Worm (Caenorhabditis elegans) whole organism, late embryonic: ENCODE measurements around the gene ndub-3.

Experiments
- C38D4.7 ChIP-seq: fragments of 200-800 bp; sonication (Bioruptor generic); optimal IDR thresholded peaks from 2 replicates; lab custom pipeline; 2018; ENCODE audit warnings: mild to moderate bottlenecking, missing genetic modification characterization, moderate library complexity, missing compliant biosample characterization
- F13H6.1 ChIP-seq: sonication (generic microtip); optimal IDR thresholded peaks from 2 replicates; lab custom pipeline; 2016; ENCODE audit warnings: missing genetic modification characterization, missing compliant biosample characterization
- ahr-1 ChIP-seq: sonication (generic microtip); optimal IDR thresholded peaks from 2 replicates; lab custom pipeline; 2016; ENCODE audit warnings: missing genetic modification characterization, missing compliant biosample characterization
- ceh-14 ChIP-seq: sonication (generic microtip); optimal IDR thresholded peaks from 2 replicates; lab custom pipeline; 2016; ENCODE audit warnings: missing genotype, missing genetic modification characterization, missing compliant biosample characterization
- ceh-19 ChIP-seq: fragments of 200-800 bp; sonication (Bioruptor generic); optimal IDR thresholded peaks from 2 replicates; lab custom pipeline; 2018; ENCODE audit warnings: mild to moderate bottlenecking, missing genetic modification characterization, missing compliant biosample characterization
- ceh-22 ChIP-seq: sonication (generic microtip); optimal IDR thresholded peaks from 2 replicates; lab custom pipeline; 2017; ENCODE audit warnings: missing biosample characterization, missing genetic modification characterization
- ceh-30 ChIP-seq: fragments of 150-350 bp; optimal IDR thresholded peaks from 2 replicates; lab custom pipeline; 2014; ENCODE audit warnings: missing biosample characterization, missing genetic modification characterization
- ceh-45 ChIP-seq: fragments of 200-800 bp; sonication (Bioruptor generic); IDR thresholded peaks from 2 replicates; pipeline ENCODE4 v1.3.6; 2022; ENCODE audit warnings: missing genetic modification reagents, missing genetic modification characterization, missing compliant biosample characterization
- che-1 ChIP-seq: sonication (generic microtip); optimal IDR thresholded peaks from 2 replicates; lab custom pipeline; 2016; ENCODE audit warnings: mild to moderate bottlenecking, missing genetic modification characterization, missing compliant biosample characterization
- dmd-4 ChIP-seq: sonication (generic microtip); optimal IDR thresholded peaks from 2 replicates; lab custom pipeline; 2016; ENCODE audit warnings: borderline replicate concordance, missing genetic modification characterization, missing compliant biosample characterization
- dve-1 ChIP-seq: sonication (generic microtip); optimal IDR thresholded peaks from 2 replicates; lab custom pipeline; 2017; ENCODE audit warnings: antibody characterized with exemption, mild to moderate bottlenecking, missing genetic modification characterization, missing compliant biosample characterization
- elt-2 ChIP-seq: sonication (generic microtip); optimal IDR thresholded peaks from 2 replicates; lab custom pipeline; 2016; ENCODE audit warnings: missing genetic modification reagents, missing genetic modification characterization, missing compliant biosample characterization
- ets-4 ChIP-seq: sonication (generic microtip); optimal IDR thresholded peaks from 2 replicates; lab custom pipeline; 2016; ENCODE audit warnings: missing genetic modification characterization, missing compliant biosample characterization
- fkh-6 ChIP-seq: sonication (generic microtip); optimal IDR thresholded peaks from 2 replicates; lab custom pipeline; 2016; ENCODE audit warnings: missing genetic modification characterization, missing compliant biosample characterization
- gmeb-2 ChIP-seq: sonication (generic microtip); optimal IDR thresholded peaks from 2 replicates; lab custom pipeline; 2016; ENCODE audit warnings: missing genetic modification characterization, inconsistent platforms, missing compliant biosample characterization
- hlh-13 ChIP-seq: fragments of 200-800 bp; sonication (Bioruptor generic); optimal IDR thresholded peaks from 2 replicates; lab custom pipeline; 2018; ENCODE audit warnings: mild to moderate bottlenecking, missing genetic modification characterization, missing compliant biosample characterization
- hlh-6 ChIP-seq: sonication (generic microtip); optimal IDR thresholded peaks from 2 replicates; lab custom pipeline; 2016; ENCODE audit warnings: missing genotype, missing genetic modification characterization, missing compliant biosample characterization
- hlh-8 ChIP-seq: sonication (generic microtip); optimal IDR thresholded peaks from 2 replicates; lab custom pipeline; 2016; ENCODE audit warnings: missing genotype, missing genetic modification characterization, missing compliant biosample characterization
- lim-6 ChIP-seq: sonication (generic microtip); optimal IDR thresholded peaks from 2 replicates; lab custom pipeline; 2016; ENCODE audit warnings: missing genetic modification characterization, missing compliant biosample characterization
- madf-2 ChIP-seq: sonication (generic microtip); optimal IDR thresholded peaks from 2 replicates; lab custom pipeline; 2017; ENCODE audit warnings: missing genetic modification characterization, missing compliant biosample characterization
- nfya-1 ChIP-seq: sonication (generic microtip); optimal IDR thresholded peaks from 2 replicates; lab custom pipeline; 2017; ENCODE audit warnings: missing genetic modification characterization, mild to moderate bottlenecking, missing compliant biosample characterization, antibody characterized with exemption, moderate library complexity
- pat-9 ChIP-seq: fragments of 200-800 bp; sonication (Bioruptor generic); optimal IDR thresholded peaks from 2 replicates; lab custom pipeline; 2018; ENCODE audit warnings: mild to moderate bottlenecking, missing genetic modification characterization, moderate library complexity, missing compliant biosample characterization
- pax-1 ChIP-seq: fragments of 150-350 bp; optimal IDR thresholded peaks from 2 replicates; lab custom pipeline; 2014; ENCODE audit warnings: missing biosample characterization, missing genetic modification characterization
- pros-1 ChIP-seq: fragments of 150-350 bp; optimal IDR thresholded peaks from 2 replicates; lab custom pipeline; 2014; ENCODE audit warnings: missing biosample characterization, missing genetic modification reagents, missing genetic modification characterization
- ref-2 ChIP-seq: sonication (generic microtip); optimal IDR thresholded peaks from 2 replicates; lab custom pipeline; 2016; ENCODE audit warnings: missing genetic modification characterization, missing compliant biosample characterization
- rnt-1 ChIP-seq: sonication (generic microtip); optimal IDR thresholded peaks from 2 replicates; lab custom pipeline; 2016; ENCODE audit warnings: missing genetic modification characterization, missing compliant biosample characterization
- sdc-2 ChIP-seq: sonication (generic microtip); optimal IDR thresholded peaks from 2 replicates; lab custom pipeline; 2016; ENCODE audit warnings: missing genotype, missing genetic modification characterization, missing compliant biosample characterization
- sox-4 ChIP-seq: sonication (generic microtip); optimal IDR thresholded peaks from 2 replicates; lab custom pipeline; 2017; ENCODE audit warnings: mild to moderate bottlenecking, missing genetic modification characterization, inconsistent platforms, missing compliant biosample characterization
- tbx-7 ChIP-seq: sonication (generic microtip); optimal IDR thresholded peaks from 2 replicates; lab custom pipeline; 2016; ENCODE audit warnings: missing genotype, missing genetic modification characterization, missing compliant biosample characterization
- unc-3 ChIP-seq, 2 experiments: fragments of 200-800 bp in 1 of 2; sonication (Bioruptor generic) in 1 of 2; sonication (generic microtip) in 1 of 2; conservative IDR thresholded peaks in 1 of 2; optimal IDR thresholded peaks in 1 of 2; 2 replicates each; pipeline versions ENCODE4 v1.3.6 to Lab custom; 2016 to 2022; ENCODE audit warnings: missing compliant biosample characterization in 2 of 2, missing genetic modification characterization in 2 of 2, missing genetic modification reagents in 1 of 2
- unc-55 ChIP-seq: sonication (generic microtip); optimal IDR thresholded peaks from 2 replicates; lab custom pipeline; 2017; ENCODE audit warnings: missing biosample characterization, missing genetic modification reagents, missing genetic modification characterization
- ztf-16 ChIP-seq: sonication (generic microtip); optimal IDR thresholded peaks from 2 replicates; lab custom pipeline; 2017; ENCODE audit warnings: missing genetic modification characterization, missing compliant biosample characterization

Gene ndub-3

ce11 chrII:8938907-8939622 lies 25.6 kb downstream of the ndub-3 start:
- no peak for TF ChIP-seq gmeb-2 (tag; lab: Kevin White, UChicago)
- TF ChIP-seq C38D4.7 (GFP tag; lab: Kevin White, UChicago), result no peak
- TF ChIP-seq hlh-13 (GFP tag; lab: Kevin White, UChicago), result no peak
- no peak for TF ChIP-seq sdc-2 (tag; lab: Kevin White, UChicago)
- no peak for TF ChIP-seq sox-4
- no peak for TF ChIP-seq hlh-6
- no peak for TF ChIP-seq che-1 (tag; lab: Kevin White, UChicago)
- TF ChIP-seq madf-2 (tag; lab: Kevin White, UChicago), result no peak
- no peak for TF ChIP-seq dmd-4 (tag; lab: Kevin White, UChicago)
- TF ChIP-seq, all 69 proteins: peak for 0

DNA sequence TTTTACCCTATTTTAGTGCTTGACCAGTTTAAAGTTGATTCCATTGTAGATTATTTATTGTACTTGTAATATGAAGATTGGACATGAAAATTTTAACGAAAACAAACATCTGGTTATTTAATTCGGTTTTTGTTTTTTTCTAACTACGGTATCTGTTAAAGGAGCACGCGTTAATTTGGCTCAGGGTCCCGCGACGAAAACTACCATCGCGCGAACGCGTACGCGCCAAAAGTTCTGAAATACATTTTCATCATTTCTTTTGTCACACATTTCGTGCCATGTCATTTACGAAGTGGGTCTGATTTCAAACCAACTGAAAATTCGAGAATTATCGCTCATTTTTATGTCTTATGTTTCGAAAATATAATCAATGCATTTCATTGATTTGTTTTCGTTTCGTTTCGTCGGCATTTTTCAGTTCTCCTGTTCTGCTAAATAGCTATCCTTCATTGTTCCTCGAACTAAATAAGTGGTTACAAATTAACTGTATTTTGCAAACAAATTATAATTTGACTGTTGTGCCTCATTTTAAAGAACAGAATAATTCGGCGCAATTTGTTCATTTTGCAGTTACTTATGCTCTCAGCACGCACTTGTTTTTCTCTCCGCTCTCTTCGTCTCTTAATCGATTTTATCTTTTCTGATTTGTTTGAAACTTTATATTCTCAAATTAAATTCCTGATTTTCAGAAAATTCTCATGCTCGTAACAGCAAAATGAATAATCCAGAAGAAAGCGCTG lies 30.8 kb downstream of the ndub-3 start, which contains the start of gene T21B10.3:
Gene T21B10.3, plus strand, starts transcription at position 690 of the 740 bp plus-strand sequence.
- no peak for TF ChIP-seq dmd-4 (tag; lab: Kevin White, UChicago)
- TF ChIP-seq ceh-45 (GFP tag; lab: Robert Waterston, UW), result no peak
- TF ChIP-seq unc-3 (GFP tag; conservative IDR thresholded peaks at IDR 0.05; lab: Robert Waterston, UW), result no peak
- no peak for TF ChIP-seq unc-3 (tag; optimal IDR thresholded peaks at IDR 0.05; lab: Kevin White, UChicago)
- TF ChIP-seq pros-1 (tag; lab: Kevin White, UChicago), result no peak
- no peak for TF ChIP-seq fkh-6 (tag; lab: Kevin White, UChicago)
- TF ChIP-seq pat-9 (tag; lab: Kevin White, UChicago), result no peak
- no peak for TF ChIP-seq ztf-16 (tag; lab: Kevin White, UChicago)
- TF ChIP-seq unc-55 (GFP tag; lab: Kevin White, UChicago), result no peak
- no peak for TF ChIP-seq C38D4.7 (GFP tag; lab: Kevin White, UChicago)
- TF ChIP-seq ref-2, result no peak
- TF ChIP-seq ceh-22 (tag; lab: Kevin White, UChicago), result no peak
- no peak for TF ChIP-seq ceh-14 (tag; lab: Kevin White, UChicago)
- no peak for TF ChIP-seq ets-4
- no peak for TF ChIP-seq ceh-30 (tag; lab: Kevin White, UChicago)
- no peak for TF ChIP-seq elt-2 (tag; lab: Kevin White, UChicago)
- TF ChIP-seq ceh-19 (GFP tag; lab: Kevin White, UChicago), result no peak
- TF ChIP-seq gmeb-2 (tag; lab: Kevin White, UChicago), result no peak

ce11 chrII:8932392-8932791 lies 32.3 kb downstream of the ndub-3 start:
- TF ChIP-seq ceh-19 (GFP tag; lab: Kevin White, UChicago) (no peak), rnt-1 (tag; lab: Kevin White, UChicago) (no peak), nfya-1 (tag; lab: Kevin White, UChicago) (no peak), dve-1 (tag; lab: Kevin White, UChicago) (no peak), pax-1 (no peak), F13H6.1 (tag; lab: Kevin White, UChicago) (no peak), tbx-7 (tag; lab: Kevin White, UChicago) (no peak), hlh-8 (tag; lab: Kevin White, UChicago) (no peak), lim-6 (no peak), ahr-1 (tag; lab: Kevin White, UChicago) (no peak)
- TF ChIP-seq, all 69 proteins: peak for 0
